Fruit fly (Drosophila melanogaster): ENCODE results near the gene Cyp4ae1.

Cyp4ae1 gene

DNA sequence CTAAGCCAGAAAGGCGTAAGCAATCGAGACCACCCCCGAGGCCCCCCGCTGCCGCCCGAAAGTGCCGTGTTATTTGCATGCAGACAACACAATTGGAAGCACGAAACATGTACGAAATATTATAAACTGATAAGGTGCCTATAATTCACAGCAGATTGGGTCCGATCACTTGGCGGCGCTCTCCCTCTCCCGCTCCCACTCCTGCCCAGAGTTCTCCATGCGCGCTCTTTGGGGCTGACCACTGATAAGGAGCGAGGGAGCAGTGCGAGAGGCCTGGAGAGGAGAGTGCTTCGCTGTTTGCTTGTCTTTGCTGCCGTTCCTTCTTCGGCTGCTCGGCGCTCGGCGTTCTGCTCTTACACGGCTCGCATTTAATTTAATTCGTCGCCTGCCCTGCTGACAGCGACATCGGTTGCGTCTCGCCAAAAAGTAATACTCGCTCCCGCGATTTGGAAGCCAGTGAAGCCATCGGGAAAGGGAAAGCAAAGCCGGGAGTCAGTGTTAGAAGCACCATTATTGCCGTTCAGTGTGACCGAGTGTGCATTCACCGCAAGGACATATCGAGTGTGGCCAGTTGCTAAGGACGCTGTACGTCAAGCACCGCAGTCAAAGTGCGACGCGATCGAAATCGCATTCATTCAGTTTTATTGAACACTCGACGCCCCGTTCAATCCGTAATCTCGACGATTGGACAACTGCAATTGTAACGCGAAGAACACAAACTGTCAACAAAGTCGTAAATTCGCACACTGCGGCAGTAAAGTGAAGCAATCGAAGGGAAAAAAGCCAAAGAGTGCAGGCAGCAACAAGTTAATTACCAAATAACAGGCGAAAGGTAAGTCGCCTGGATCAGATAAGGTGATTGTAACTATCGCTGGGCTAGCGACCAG is 15.6 kb downstream of the Cyp4ae1 start (continued):
- no peak for TF ChIP-seq h (optimal IDR thresholded peaks at IDR 0.05)
- no peak for TF ChIP-seq Nf-YC (tag; optimal IDR thresholded peaks at IDR 0.05)
- TF ChIP-seq lola (GFP tag; optimal IDR thresholded peaks at IDR 0.05), result no peak
- peak; percentile 54 for TF ChIP-seq Med (GFP tag)
- no peak for TF ChIP-seq NC2β (GFP tag; optimal IDR thresholded peaks at IDR 0.05)
- no peak for TF ChIP-seq CG32772 (GFP tag; IDR thresholded peaks at IDR 0.05)
- no peak for TF ChIP-seq slbo (GFP tag; IDR thresholded peaks at IDR 0.05)
- TF ChIP-seq nerfin-2 (GFP tag; IDR thresholded peaks at IDR 0.05; ENCODE audit: partially characterized antibody), result no peak
- TF ChIP-seq eyg (GFP tag; optimal IDR thresholded peaks at IDR 0.05), result no peak
- no peak for TF ChIP-seq Sox102F (GFP tag; optimal IDR thresholded peaks at IDR 0.05)
- TF ChIP-seq sug (tag; optimal IDR thresholded peaks at IDR 0.05), result peak; percentile 94
- 0 out of 2 replicates have a peak, but pooled peaks have one; percentile 5 for TF ChIP-seq CG14441 (GFP tag; IDR thresholded peaks at IDR 0.05)
- no peak for TF ChIP-seq CG7963 (GFP tag; IDR thresholded peaks at IDR 0.05; ENCODE audit: partially characterized antibody)
- TF ChIP-seq stwl (tag; optimal IDR thresholded peaks at IDR 0.05), result peak; percentile 92
- no peak for TF ChIP-seq sens-2 (GFP tag; IDR thresholded peaks at IDR 0.05)
- no peak for TF ChIP-seq CG1529 (GFP tag; optimal IDR thresholded peaks at IDR 0.05)
- TF ChIP-seq CG11695 (GFP tag; IDR thresholded peaks at IDR 0.05), result no peak
- no peak for TF ChIP-seq Oli (tag; optimal IDR thresholded peaks at IDR 0.05)
- TF ChIP-seq cwo (GFP tag; optimal IDR thresholded peaks at IDR 0.05), result peak; percentile 4
- TF ChIP-seq Ets97D (GFP tag; optimal IDR thresholded peaks at IDR 0.05), result no peak
- no peak for TF ChIP-seq bowl (GFP tag; IDR thresholded peaks at IDR 0.05)
- TF ChIP-seq gro (GFP tag; optimal IDR thresholded peaks at IDR 0.05), result no peak
- TF ChIP-seq sens (GFP tag), result no peak
- no peak for TF ChIP-seq psq (GFP tag; optimal IDR thresholded peaks at IDR 0.05)
- TF ChIP-seq CG43689 (GFP tag; IDR thresholded peaks at IDR 0.05), result no peak
- TF ChIP-seq CG10209 (GFP tag; optimal IDR thresholded peaks at IDR 0.05), result no peak
- TF ChIP-seq CG12104 (GFP tag; optimal IDR thresholded peaks at IDR 0.05), result no peak
- no peak for TF ChIP-seq CG3407 (GFP tag; optimal IDR thresholded peaks at IDR 0.05)
- no peak for TF ChIP-seq CG31388 (GFP tag; optimal IDR thresholded peaks at IDR 0.05)
- TF ChIP-seq fd102C (GFP tag; optimal IDR thresholded peaks at IDR 0.05), result no peak
- peak; percentile 75 for TF ChIP-seq crol (GFP tag; IDR thresholded peaks at IDR 0.05)
- TF ChIP-seq CG17385 (GFP tag; optimal IDR thresholded peaks at IDR 0.05), result peak; percentile 2
- no peak for TF ChIP-seq hth (optimal IDR thresholded peaks at IDR 0.05)
- no peak for TF ChIP-seq Bdp1 (GFP tag; optimal IDR thresholded peaks at IDR 0.05)
- TF ChIP-seq dpn (GFP tag; optimal IDR thresholded peaks at IDR 0.05), result no peak
- no peak for TF ChIP-seq H2.0 (GFP tag; IDR thresholded peaks at IDR 0.05)
- peak; percentile 36 for TF ChIP-seq lab (GFP tag; optimal IDR thresholded peaks at IDR 0.05)
- TF ChIP-seq Doc2 (GFP tag; IDR thresholded peaks at IDR 0.05), result no peak
- no peak for TF ChIP-seq CG9876 (GFP tag; optimal IDR thresholded peaks at IDR 0.05)
- TF ChIP-seq CG2120 (GFP tag; optimal IDR thresholded peaks at IDR 0.05), result no peak
- no peak for TF ChIP-seq CG2129 (GFP tag; IDR thresholded peaks at IDR 0.05; ENCODE audit: partially characterized antibody)
- no peak for TF ChIP-seq crc (GFP tag; optimal IDR thresholded peaks at IDR 0.05)
- no peak for TF ChIP-seq zfh1 (GFP tag; IDR thresholded peaks at IDR 0.05)
- TF ChIP-seq CG10147 (GFP tag; optimal IDR thresholded peaks at IDR 0.05), result no peak
- no peak for TF ChIP-seq grn (GFP tag; optimal IDR thresholded peaks at IDR 0.05)
- no peak for TF ChIP-seq CG12942 (GFP tag; optimal IDR thresholded peaks at IDR 0.05)
- TF ChIP-seq Dll (GFP tag; IDR thresholded peaks at IDR 0.05; ENCODE audit: partially characterized antibody), result 0 out of 4 replicates have a peak, but pooled peaks have one; percentile 35
- no peak for TF ChIP-seq CG1024 (GFP tag; IDR thresholded peaks at IDR 0.05)
- no peak for TF ChIP-seq chn (GFP tag; optimal IDR thresholded peaks at IDR 0.05)
- no peak for TF ChIP-seq CG18764 (GFP tag; optimal IDR thresholded peaks at IDR 0.05)
